Fruit fly (Drosophila melanogaster): Measurements from ENCODE around the gene HLH3B.

HLH3B gene

dm6 chrX:2703693-2704092 is 22.2 kb upstream of the HLH3B start, which contains the start of gene Ugalt (continued):
- peak; percentile 100 for TF ChIP-seq CG11695 (GFP tag; IDR thresholded peaks at IDR 0.05)
- peak; percentile 100 for TF ChIP-seq CG9932 (GFP tag; IDR thresholded peaks at IDR 0.05)
- peak; percentile 100 for TF ChIP-seq CG11398 (GFP tag; optimal IDR thresholded peaks at IDR 0.05)
- peak; percentile 100 for TF ChIP-seq CG14014 (GFP tag; IDR thresholded peaks at IDR 0.05)
- TF ChIP-seq chn (GFP tag; optimal IDR thresholded peaks at IDR 0.05) = peak; percentile 100
- peak; percentile 100 for TF ChIP-seq Ets65A (GFP tag)
- peak; percentile 100 for TF ChIP-seq CG30431 (GFP tag; optimal IDR thresholded peaks at IDR 0.05)
- peak; percentile 100 for TF ChIP-seq row (GFP tag; IDR thresholded peaks at IDR 0.05)
- TF ChIP-seq Gsc (GFP tag; IDR thresholded peaks at IDR 0.05) = peak; percentile 100
- TF ChIP-seq cad (GFP tag; optimal IDR thresholded peaks at IDR 0.05) = no peak
- peak; percentile 100 for TF ChIP-seq fd3F (GFP tag; optimal IDR thresholded peaks at IDR 0.05)
- peak; percentile 100 for TF ChIP-seq CG13123 (GFP tag; optimal IDR thresholded peaks at IDR 0.05)
- peak; percentile 100 for TF ChIP-seq CG9817 (tag; optimal IDR thresholded peaks at IDR 0.05)
- peak; percentile 97 for TF ChIP-seq CG17802 (tag; optimal IDR thresholded peaks at IDR 0.05)
- TF ChIP-seq dmrt11E (tag; optimal IDR thresholded peaks at IDR 0.05) = peak; percentile 99
- TF ChIP-seq pfk (GFP tag; optimal IDR thresholded peaks at IDR 0.05) = peak; percentile 89
- TF ChIP-seq Neu2 (GFP tag; optimal IDR thresholded peaks at IDR 0.05; ENCODE audit: borderline replicate concordance) = peak; percentile 100
- TF ChIP-seq ftz-f1 (GFP tag; optimal IDR thresholded peaks at IDR 0.05) = peak; percentile 99
- TF ChIP-seq HLH54F (GFP tag; optimal IDR thresholded peaks at IDR 0.05) = peak; percentile 100
- TF ChIP-seq CG32772 (GFP tag; IDR thresholded peaks at IDR 0.05) = peak; percentile 100
- TF ChIP-seq Dbx (GFP tag; IDR thresholded peaks at IDR 0.05) = peak; percentile 100
- peak; percentile 100 for TF ChIP-seq dati (GFP tag; IDR thresholded peaks at IDR 0.05)
- peak; percentile 100 for TF ChIP-seq lmd (GFP tag; IDR thresholded peaks at IDR 0.05)
- peak; percentile 79 for TF ChIP-seq CG42726 (GFP tag; IDR thresholded peaks at IDR 0.05; ENCODE audit: partially characterized antibody)
- peak; percentile 98 for TF ChIP-seq CG8359 (GFP tag; optimal IDR thresholded peaks at IDR 0.05; ENCODE audit: borderline replicate concordance)
- peak; percentile 100 for TF ChIP-seq CG10147 (GFP tag; optimal IDR thresholded peaks at IDR 0.05)
- TF ChIP-seq Spps (tag; optimal IDR thresholded peaks at IDR 0.05) = peak; percentile 100
- TF ChIP-seq tx (GFP tag; optimal IDR thresholded peaks at IDR 0.05) = peak; percentile 100
- peak; percentile 100 for TF ChIP-seq CG4617 (GFP tag; optimal IDR thresholded peaks at IDR 0.05; ENCODE audit: borderline replicate concordance)
- TF ChIP-seq Blimp-1 (GFP tag; optimal IDR thresholded peaks at IDR 0.05) = peak; percentile 100
- peak in 1 of 2 experiments; percentile 100 for TF ChIP-seq Eip74EF (GFP tag; optimal IDR thresholded peaks at IDR 0.05)
- peak; percentile 100 for TF ChIP-seq CG7786 (GFP tag; optimal IDR thresholded peaks at IDR 0.05)
- peak; percentile 100 for TF ChIP-seq otp (GFP tag; IDR thresholded peaks at IDR 0.05)
- peak; percentile 100 for TF ChIP-seq pb (GFP tag; optimal IDR thresholded peaks at IDR 0.05)
- TF ChIP-seq ssp (GFP tag; IDR thresholded peaks at IDR 0.05) = peak; percentile 99
- TF ChIP-seq Dp (GFP tag; optimal IDR thresholded peaks at IDR 0.05) = peak; percentile 68
- peak; percentile 100 for TF ChIP-seq oc (tag; optimal IDR thresholded peaks at IDR 0.05)
- TF ChIP-seq Stat92E (GFP tag; optimal IDR thresholded peaks at IDR 0.05) = peak in 1 of 3 experiments; percentile 99
- TF ChIP-seq Awh (GFP tag; IDR thresholded peaks at IDR 0.05) = peak; percentile 100
- TF ChIP-seq CG6791 (GFP tag; IDR thresholded peaks at IDR 0.05; ENCODE audit: partially characterized antibody) = peak; percentile 35; the same call in 1 of the 3 replicates
- peak; percentile 100 for TF ChIP-seq bsh (GFP tag; optimal IDR thresholded peaks at IDR 0.05)
- TF ChIP-seq jigr1 (GFP tag; IDR thresholded peaks at IDR 0.05) = peak; percentile 100
- peak; percentile 100 for TF ChIP-seq CG5953 (GFP tag; IDR thresholded peaks at IDR 0.05)
- peak; percentile 100 for TF ChIP-seq BtbVII (GFP tag; optimal IDR thresholded peaks at IDR 0.05)
- TF ChIP-seq wek (GFP tag; optimal IDR thresholded peaks at IDR 0.05) = peak; percentile 100
- TF ChIP-seq nau (GFP tag; optimal IDR thresholded peaks at IDR 0.05) = peak; percentile 100
- peak; percentile 100 for TF ChIP-seq CG11093 (GFP tag; IDR thresholded peaks at IDR 0.05)
- TF ChIP-seq CG17612 (GFP tag; IDR thresholded peaks at IDR 0.05) = peak; percentile 100
- TF ChIP-seq CG12155 (GFP tag; optimal IDR thresholded peaks at IDR 0.05) = peak; percentile 100
- TF ChIP-seq sr (GFP tag; IDR thresholded peaks at IDR 0.05) = peak; percentile 100
